Worm (Caenorhabditis elegans): ENCODE measurements around the gene pqn-73.

Gene pqn-73

ce11 chrII:8546975-8547374 is 6.5 kb downstream of the pqn-73 start:
- TF ChIP-seq pha-4 (tag; optimal IDR thresholded peaks at IDR 0.05) (peak; percentile 77), nhr-43 (tag; optimal IDR thresholded peaks at IDR 0.05; ENCODE audit: poor library complexity, severe bottlenecking) (peak; percentile 70), nhr-25 (tag; optimal IDR thresholded peaks at IDR 0.05) (peak; percentile 40), tbx-2 (tag; optimal IDR thresholded peaks at IDR 0.05) (peak; percentile 42), sea-2 (GFP tag; optimal IDR thresholded peaks at IDR 0.05) (no peak), lin-39 (tag; optimal IDR thresholded peaks at IDR 0.05) (peak; percentile 54), jun-1 (tag; optimal IDR thresholded peaks at IDR 0.05) (peak; percentile 17), elt-2 (tag; optimal IDR thresholded peaks at IDR 0.05) (peak; percentile 36), lsy-12 (tag; optimal IDR thresholded peaks at IDR 0.05) (peak; percentile 22), ama-1 (optimal IDR thresholded peaks at IDR 0.05) (no peak), elt-3 (tag; optimal IDR thresholded peaks at IDR 0.05) (no peak), skn-1 (tag; optimal IDR thresholded peaks at IDR 0.05) (peak; percentile 36), snpc-4 (tag; optimal IDR thresholded peaks at IDR 0.05) (peak; percentile 11), egl-27 (tag; optimal IDR thresholded peaks at IDR 0.05) (peak; percentile 22), nfya-1 (tag; optimal IDR thresholded peaks at IDR 0.05; ENCODE audit: insufficient read depth) (peak; percentile 52)

DNA sequence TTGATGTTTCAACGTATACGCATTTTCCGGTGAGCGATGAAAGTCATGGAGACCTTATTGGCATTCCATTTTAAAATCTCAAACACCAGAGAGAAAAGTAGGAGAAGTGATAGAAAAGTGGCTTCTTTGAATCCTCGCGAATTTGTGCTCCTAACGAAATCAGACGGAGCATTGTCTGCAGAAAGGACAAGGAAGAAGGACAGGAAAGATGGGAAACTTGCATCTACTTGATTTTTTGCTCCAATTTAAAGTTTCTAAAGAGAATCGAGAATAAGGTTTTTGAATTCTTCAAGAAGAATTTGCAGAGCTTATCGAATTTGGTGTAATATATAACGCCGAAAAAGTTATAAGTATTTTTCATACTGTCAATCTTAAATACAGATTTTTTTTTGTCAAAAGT is 10.6 kb downstream of the pqn-73 start:
- TF ChIP-seq fkh-2 (tag; optimal IDR thresholded peaks at IDR 0.05), result no peak
- TF ChIP-seq fkh-10 (GFP tag; optimal IDR thresholded peaks at IDR 0.05), result peak; percentile 47

ce11 chrII:8554568-8554967 is 14.1 kb downstream of the pqn-73 start:
- TF ChIP-seq ceh-16 (tag; optimal IDR thresholded peaks at IDR 0.05) (no peak), nhr-11 (tag; optimal IDR thresholded peaks at IDR 0.05) (no peak), lin-15B (tag; optimal IDR thresholded peaks at IDR 0.05) (no peak), elt-2 (tag; optimal IDR thresholded peaks at IDR 0.05) (no peak), elt-1 (tag; optimal IDR thresholded peaks at IDR 0.05) (no peak), ceh-9 (tag; optimal IDR thresholded peaks at IDR 0.05) (no peak)

DNA sequence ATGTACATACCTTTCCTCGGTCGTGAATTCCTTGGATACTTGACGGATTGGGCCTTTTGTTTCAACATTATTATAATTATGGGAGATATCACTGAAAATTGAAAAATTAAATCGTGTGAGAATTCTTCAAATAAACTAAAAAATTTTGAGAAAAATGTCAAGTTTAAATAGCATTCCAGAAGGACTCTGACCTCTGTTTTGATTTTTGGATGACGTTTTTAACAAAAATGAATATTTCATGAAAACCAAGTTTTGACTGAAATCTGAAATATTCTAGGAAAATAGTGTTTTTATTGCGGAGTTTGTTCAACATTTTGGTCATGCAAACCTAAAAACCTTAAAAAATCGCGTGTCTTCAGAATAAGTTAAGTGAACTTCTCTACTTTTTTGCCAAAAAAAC is 15.7 kb downstream of the pqn-73 start, which contains the start of gene glb-27:
TSS of gene glb-27 (minus strand) at position 101 of the 400 bp plus-strand sequence.
- TF ChIP-seq ceh-9 (tag; optimal IDR thresholded peaks at IDR 0.05), result no peak
- TF ChIP-seq jun-1 (tag; optimal IDR thresholded peaks at IDR 0.05), result no peak
- TF ChIP-seq nhr-43 (tag; optimal IDR thresholded peaks at IDR 0.05; ENCODE audit: poor library complexity, severe bottlenecking), result no peak
- TF ChIP-seq ZK546.5 (tag; optimal IDR thresholded peaks at IDR 0.05), result no peak
- no peak for TF ChIP-seq egl-5 (tag; optimal IDR thresholded peaks at IDR 0.05)
- no peak for TF ChIP-seq elt-2 (tag; optimal IDR thresholded peaks at IDR 0.05)
- no peak for TF ChIP-seq lin-15B (tag; optimal IDR thresholded peaks at IDR 0.05)
- no peak for TF ChIP-seq nfya-1 (tag; optimal IDR thresholded peaks at IDR 0.05; ENCODE audit: insufficient read depth)
- TF ChIP-seq pqm-1 (tag; optimal IDR thresholded peaks at IDR 0.05), result no peak
- no peak for TF ChIP-seq eor-1 (tag; optimal IDR thresholded peaks at IDR 0.05)
- no peak for TF ChIP-seq tbx-2 (tag; optimal IDR thresholded peaks at IDR 0.05)
- TF ChIP-seq ztf-11 (tag; optimal IDR thresholded peaks at IDR 0.05), result no peak
- no peak for TF ChIP-seq fos-1 (tag; optimal IDR thresholded peaks at IDR 0.05)

DNA sequence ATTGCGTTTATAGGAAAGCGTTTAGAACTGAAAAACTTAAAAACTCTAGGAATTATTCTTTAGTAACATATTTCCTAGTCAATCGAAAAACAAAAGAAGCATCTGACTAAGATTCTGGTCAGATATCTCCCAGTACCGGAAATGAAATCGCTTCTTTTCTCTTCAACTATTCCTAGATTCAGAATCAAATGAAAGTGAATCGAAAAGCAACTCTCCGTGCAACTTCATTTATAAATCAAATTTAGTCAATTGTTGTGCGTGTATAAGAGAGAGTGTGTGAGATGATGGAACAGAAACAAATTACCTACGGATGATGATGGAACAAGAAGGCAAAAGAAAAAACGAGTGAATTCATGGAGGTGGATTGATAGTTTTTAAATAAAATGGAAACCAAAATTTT is 18.7 kb downstream of the pqn-73 start:
- TF ChIP-seq ztf-11 (tag; optimal IDR thresholded peaks at IDR 0.05) (no peak), fkh-10 (GFP tag; optimal IDR thresholded peaks at IDR 0.05) (peak; percentile 98), skn-1 (tag; optimal IDR thresholded peaks at IDR 0.05) (no peak), ZK546.5 (tag; optimal IDR thresholded peaks at IDR 0.05) (no peak), nhr-11 (tag; optimal IDR thresholded peaks at IDR 0.05) (peak; percentile 32), lin-39 (tag; optimal IDR thresholded peaks at IDR 0.05) (no peak), fkh-2 (tag; optimal IDR thresholded peaks at IDR 0.05) (no peak), nhr-23 (tag; optimal IDR thresholded peaks at IDR 0.05) (peak; percentile 29), fos-1 (tag; optimal IDR thresholded peaks at IDR 0.05) (no peak), aly-2 (tag; optimal IDR thresholded peaks at IDR 0.05) (no peak), jun-1 (tag; optimal IDR thresholded peaks at IDR 0.05) (peak; percentile 17), ceh-28 (tag; optimal IDR thresholded peaks at IDR 0.05) (peak; percentile 31), snpc-4 (tag; optimal IDR thresholded peaks at IDR 0.05) (no peak), nfya-1 (tag; optimal IDR thresholded peaks at IDR 0.05; ENCODE audit: insufficient read depth) (peak; percentile 1)

DNA sequence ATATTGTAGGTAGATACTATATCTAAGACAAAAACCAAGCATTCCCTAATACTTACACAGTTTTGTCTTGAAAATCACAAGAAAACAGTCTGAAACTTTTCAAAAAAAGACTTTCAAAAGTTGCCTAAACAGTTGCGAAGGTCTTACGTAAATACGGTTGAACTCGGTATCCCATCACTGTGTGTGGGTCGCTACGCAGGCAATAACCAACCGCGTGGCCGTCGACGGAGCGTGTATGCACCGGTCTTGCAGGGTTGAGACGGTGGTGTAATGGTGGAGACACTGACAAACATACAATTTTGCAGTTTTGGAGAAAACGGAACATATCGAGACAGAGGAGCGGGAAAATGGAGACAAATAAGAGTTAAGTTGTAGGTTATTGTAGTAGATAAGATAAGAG is 20.7 kb downstream of the pqn-73 start, which contains the start of gene iff-2:
TSS of gene iff-2 (minus strand) at position 141 of the 400 bp plus-strand sequence.
- TF ChIP-seq zag-1 (tag; optimal IDR thresholded peaks at IDR 0.05), result peak; percentile 77
- TF ChIP-seq ztf-11 (tag; optimal IDR thresholded peaks at IDR 0.05), result peak; percentile 22
- TF ChIP-seq nhr-43 (tag; optimal IDR thresholded peaks at IDR 0.05; ENCODE audit: poor library complexity, severe bottlenecking), result peak; percentile 98
- peak; percentile 99 for TF ChIP-seq pqm-1 (tag; optimal IDR thresholded peaks at IDR 0.05)
- peak; percentile 99 for TF ChIP-seq nhr-11 (tag; optimal IDR thresholded peaks at IDR 0.05)
- peak; percentile 53 for TF ChIP-seq aly-2 (tag; optimal IDR thresholded peaks at IDR 0.05)
- peak; percentile 95 for TF ChIP-seq ama-1 (optimal IDR thresholded peaks at IDR 0.05)
- TF ChIP-seq mdl-1 (tag; optimal IDR thresholded peaks at IDR 0.05), result peak; percentile 92
- TF ChIP-seq egl-5 (tag; optimal IDR thresholded peaks at IDR 0.05), result peak; percentile 99
- TF ChIP-seq skn-1 (tag; optimal IDR thresholded peaks at IDR 0.05), result peak; percentile 96
- TF ChIP-seq pha-4 (tag; optimal IDR thresholded peaks at IDR 0.05), result peak; percentile 100
- TF ChIP-seq elt-1 (tag; optimal IDR thresholded peaks at IDR 0.05), result peak; percentile 92
- peak; percentile 73 for TF ChIP-seq ceh-16 (tag; optimal IDR thresholded peaks at IDR 0.05)
- TF ChIP-seq nhr-76 (tag; optimal IDR thresholded peaks at IDR 0.05), result peak; percentile 85
- TF ChIP-seq mml-1 (tag; optimal IDR thresholded peaks at IDR 0.05), result no peak
- no peak for TF ChIP-seq daf-12 (tag; optimal IDR thresholded peaks at IDR 0.05)
- TF ChIP-seq lin-15B (tag; optimal IDR thresholded peaks at IDR 0.05), result peak; percentile 100
- no peak for TF ChIP-seq ceh-9 (tag; optimal IDR thresholded peaks at IDR 0.05)
- peak; percentile 93 for TF ChIP-seq ceh-82 (tag; optimal IDR thresholded peaks at IDR 0.05)
- TF ChIP-seq snpc-4 (tag; optimal IDR thresholded peaks at IDR 0.05), result peak; percentile 95
- TF ChIP-seq nhr-77 (tag; optimal IDR thresholded peaks at IDR 0.05), result peak; percentile 94
- TF ChIP-seq ZK546.5 (tag; optimal IDR thresholded peaks at IDR 0.05), result peak; percentile 83
- peak; percentile 97 for TF ChIP-seq hmg-11 (tag; optimal IDR thresholded peaks at IDR 0.05)
